Worm (Caenorhabditis elegans) whole organism, L3 larva: ENCODE data around the gene F35C11.5.

Experiments
- R02D3.7 ChIP-seq: fragments of 150-350 bp; optimal IDR thresholded peaks from 2 replicates; lab custom pipeline; 2014; ENCODE audit warnings: missing biosample characterization, missing genetic modification characterization
- ceh-82 ChIP-seq: fragments of 150-350 bp; optimal IDR thresholded peaks from 2 replicates; lab custom pipeline; 2014; ENCODE audit warnings: missing biosample characterization, missing genetic modification characterization
- egl-27 ChIP-seq: sonication (generic microtip); optimal IDR thresholded peaks from 4 replicates; lab custom pipeline; 2017; ENCODE audit warnings: missing biosample characterization, missing genetic modification reagents, missing genetic modification characterization
- elt-2 ChIP-seq: sonication (generic microtip); optimal IDR thresholded peaks from 2 replicates; lab custom pipeline; 2016; ENCODE audit warnings: missing genetic modification reagents, mild to moderate bottlenecking, missing genetic modification characterization, missing compliant biosample characterization
- lin-15B ChIP-seq: fragments of 150-350 bp; optimal IDR thresholded peaks from 2 replicates; lab custom pipeline; 2014; ENCODE audit warnings: missing biosample characterization, missing genetic modification characterization
- nhr-12 ChIP-seq: fragments of 150-350 bp; optimal IDR thresholded peaks from 2 replicates; lab custom pipeline; 2014; ENCODE audit warnings: missing biosample characterization, missing genetic modification characterization
- pqm-1 ChIP-seq: fragments of 150-350 bp; optimal IDR thresholded peaks from 2 replicates; lab custom pipeline; 2017; ENCODE audit warnings: missing biosample characterization, missing genetic modification characterization, inconsistent platforms
- tbx-2 ChIP-seq: sonication (generic microtip); optimal IDR thresholded peaks from 2 replicates; lab custom pipeline; 2016; ENCODE audit warnings: mild to moderate bottlenecking, missing genetic modification characterization, missing compliant biosample characterization
- unc-39 ChIP-seq: sonication (generic microtip); optimal IDR thresholded peaks from 4 replicates; lab custom pipeline; 2017; ENCODE audit warnings: missing biosample characterization, missing genetic modification characterization
- unc-62 ChIP-seq: fragments of 150-350 bp; sonication (generic microtip); optimal IDR thresholded peaks from 4 replicates; lab custom pipeline; 2014; ENCODE audit warnings: missing biosample characterization, missing genetic modification reagents, missing genetic modification characterization
- ztf-11 ChIP-seq: fragments of 150-350 bp; optimal IDR thresholded peaks from 2 replicates; lab custom pipeline; 2014; ENCODE audit warnings: missing biosample characterization, missing genetic modification characterization
- ztf-4 ChIP-seq: fragments of 150-350 bp; optimal IDR thresholded peaks from 2 replicates; lab custom pipeline; 2014; ENCODE audit warnings: missing biosample characterization, missing genetic modification characterization

ce11 chrII:8232489-8232888 lies 21.1 kb upstream of the F35C11.5 start, which contains the start of gene M110.7:
- no peak for TF ChIP-seq ztf-11 (tag; lab: Kevin White, UChicago)
- TF ChIP-seq pqm-1 = no peak
- no peak for TF ChIP-seq nhr-12 (tag; lab: Kevin White, UChicago)
- TF ChIP-seq unc-62 (GFP tag; lab: Kevin White, UChicago) = no peak
- no peak for TF ChIP-seq lin-15B (tag; lab: Kevin White, UChicago)
- TF ChIP-seq ztf-4 (tag; lab: Kevin White, UChicago) = no peak
- TF ChIP-seq tbx-2 = no peak
- no peak for TF ChIP-seq R02D3.7 (tag; lab: Kevin White, UChicago)
- TF ChIP-seq unc-39 (tag; lab: Kevin White, UChicago) = no peak
- TF ChIP-seq egl-27 (tag; lab: Kevin White, UChicago) = no peak
- no peak for TF ChIP-seq ceh-82 (tag; lab: Kevin White, UChicago)
- TF ChIP-seq elt-2 (tag; lab: Kevin White, UChicago) = no peak
